Fruit fly (Drosophila melanogaster): ENCODE results near the gene CG34166.
"Not testable (repeated sequence)": the region's sequence is repeated elsewhere in the genome, so short reads cannot be mapped to it uniquely, and the experiment has no call there.

The CG34166 gene

DNA sequence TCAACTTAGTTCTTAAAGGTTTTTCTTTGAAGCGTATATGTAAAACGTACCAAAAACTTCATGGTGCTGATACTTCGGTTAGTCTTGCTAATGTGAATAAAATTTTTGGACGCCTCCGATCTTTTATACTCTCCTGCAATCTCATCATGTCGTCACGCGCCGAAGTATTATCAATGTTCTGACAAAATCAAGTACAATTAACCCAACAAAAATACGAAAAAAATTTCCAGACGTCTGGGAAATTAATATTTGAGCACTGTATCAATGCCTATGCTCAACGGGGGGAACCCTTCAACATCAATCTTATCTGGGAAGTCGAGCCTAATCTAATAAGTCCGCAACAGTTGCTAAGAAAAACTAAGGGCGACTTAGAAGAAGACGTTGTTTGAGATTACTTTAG lies 1.3 kb upstream of the CG34166 start, which contains the start of gene CG42586:
TSS of gene CG42586 (minus strand) at position 101 of the 400 bp plus-strand sequence.
- TF ChIP-seq psq, Myc, Sin3A (optimal IDR thresholded peaks at IDR 0.05): not testable (repeated sequence)

DNA sequence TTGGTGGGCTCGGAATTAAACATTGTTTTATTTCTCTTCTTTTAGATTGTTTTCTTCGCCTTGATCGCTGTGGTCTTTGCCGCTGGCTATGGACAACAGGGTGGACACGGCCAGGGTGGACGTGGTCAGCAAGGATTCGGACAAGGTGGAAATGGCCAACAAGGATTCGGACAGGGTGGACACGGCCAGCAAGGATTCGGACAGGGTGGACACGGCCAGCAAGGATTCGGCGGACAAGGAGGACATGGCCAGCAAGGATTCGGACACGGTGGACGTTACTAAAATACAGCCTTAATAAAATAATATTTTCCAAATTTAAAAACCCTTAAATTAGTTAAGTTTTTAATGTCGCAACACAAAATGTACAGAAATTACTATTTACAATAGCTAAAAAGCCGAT lies 344 bp downstream of the CG34166 start:
- TF ChIP-seq h (optimal IDR thresholded peaks at IDR 0.05) (no peak), insv (optimal IDR thresholded peaks at IDR 0.05) (no peak), psq (optimal IDR thresholded peaks at IDR 0.05) (no peak), Myc (optimal IDR thresholded peaks at IDR 0.05) (no peak), Sin3A (optimal IDR thresholded peaks at IDR 0.05) (no peak), ttk (optimal IDR thresholded peaks at IDR 0.05) (no peak)

- TF ChIP-seq h (optimal IDR thresholded peaks at IDR 0.05) (no peak), Sin3A (optimal IDR thresholded peaks at IDR 0.05) (no peak), ttk (optimal IDR thresholded peaks at IDR 0.05) (no peak), Myc (optimal IDR thresholded peaks at IDR 0.05) (no peak), psq (optimal IDR thresholded peaks at IDR 0.05) (no peak), insv (optimal IDR thresholded peaks at IDR 0.05) (no peak)
These were observed 1.1 kb downstream of the CG34166 start, which contains the start of gene CG42681 for dm6 chr2L:14744121-14744520. Gene CG42681 (plus strand): TSS chr2L:14744421.

DNA sequence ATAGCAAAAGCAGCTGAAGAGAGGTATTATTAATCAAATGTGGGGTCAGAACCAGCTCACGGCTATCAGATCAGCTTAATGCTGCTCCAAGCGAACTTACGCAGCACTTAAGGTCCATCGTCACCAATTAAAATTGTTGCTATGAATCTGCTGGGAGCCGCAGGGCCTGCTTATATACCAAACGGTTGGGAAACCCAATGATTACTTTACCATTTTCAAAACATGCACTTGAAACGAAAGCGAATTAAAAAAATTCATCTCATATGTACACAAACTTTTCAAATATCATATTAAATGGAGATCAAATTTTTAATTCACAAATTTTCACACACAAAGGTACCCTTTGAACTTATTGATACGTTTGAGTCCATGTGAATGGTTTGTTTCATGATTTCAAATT lies 2.1 kb downstream of the CG34166 start, which contains the start of gene CG42587:
TSS of gene CG42587 (minus strand) at position 143 of the 400 bp plus-strand sequence.
- TF ChIP-seq ttk (optimal IDR thresholded peaks at IDR 0.05) (no peak), Myc (optimal IDR thresholded peaks at IDR 0.05) (no peak), Sin3A (optimal IDR thresholded peaks at IDR 0.05) (no peak), psq (optimal IDR thresholded peaks at IDR 0.05) (no peak), h (optimal IDR thresholded peaks at IDR 0.05) (no peak), insv (optimal IDR thresholded peaks at IDR 0.05) (no peak)

DNA sequence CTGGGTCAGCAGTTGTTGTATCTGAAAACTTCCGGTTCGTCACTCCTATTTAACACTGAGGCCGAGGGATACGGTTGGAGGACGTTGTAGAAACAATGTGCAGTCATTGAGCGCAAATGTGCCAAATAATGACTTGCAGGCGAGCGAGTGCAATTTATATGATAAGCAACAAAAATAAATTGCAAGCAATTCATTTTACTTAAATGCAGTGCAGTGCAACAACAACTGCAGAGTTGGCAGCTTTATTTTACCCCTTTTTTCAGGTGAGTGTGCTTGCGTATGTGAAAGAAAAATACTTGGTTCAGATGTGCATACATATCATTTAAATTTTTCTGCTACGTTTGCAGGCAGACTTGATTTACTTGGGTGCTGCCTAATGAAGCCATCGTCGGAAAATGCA lies 3.1 kb downstream of the CG34166 start:
- TF ChIP-seq Sin3A (optimal IDR thresholded peaks at IDR 0.05) (no peak), insv (optimal IDR thresholded peaks at IDR 0.05) (no peak), Myc (optimal IDR thresholded peaks at IDR 0.05) (no peak), h (optimal IDR thresholded peaks at IDR 0.05) (no peak), psq (optimal IDR thresholded peaks at IDR 0.05) (no peak), ttk (optimal IDR thresholded peaks at IDR 0.05) (no peak)

DNA sequence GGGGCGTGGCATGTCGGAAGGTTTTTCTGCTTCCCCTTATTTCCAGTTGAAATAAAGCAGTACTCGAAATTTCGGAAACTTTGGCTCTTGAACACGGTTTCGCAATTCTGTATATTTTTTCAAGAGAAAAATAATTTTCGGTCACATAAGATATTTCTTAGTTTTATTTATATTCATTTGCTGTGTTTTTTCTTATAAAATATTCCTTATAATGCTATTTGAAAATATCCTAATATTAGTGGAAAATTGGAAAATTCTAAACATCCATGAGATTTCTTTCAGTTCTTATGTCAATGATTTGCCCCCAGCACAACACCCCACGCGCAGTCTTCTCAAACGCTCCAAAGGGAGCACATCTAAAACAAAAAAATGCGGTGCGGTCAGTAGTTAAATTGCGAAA lies 17.5 kb downstream of the CG34166 start, which contains the start of gene CG4691:
TSS of gene CG4691 (plus strand) at position 301 of the 400 bp plus-strand sequence.
- TF ChIP-seq Myc (optimal IDR thresholded peaks at IDR 0.05), result no peak
- TF ChIP-seq ttk (optimal IDR thresholded peaks at IDR 0.05), result no peak
- no peak for TF ChIP-seq psq (optimal IDR thresholded peaks at IDR 0.05)
- TF ChIP-seq h (optimal IDR thresholded peaks at IDR 0.05), result no peak
- no peak for TF ChIP-seq Sin3A (optimal IDR thresholded peaks at IDR 0.05)
- no peak for TF ChIP-seq insv (optimal IDR thresholded peaks at IDR 0.05)

DNA sequence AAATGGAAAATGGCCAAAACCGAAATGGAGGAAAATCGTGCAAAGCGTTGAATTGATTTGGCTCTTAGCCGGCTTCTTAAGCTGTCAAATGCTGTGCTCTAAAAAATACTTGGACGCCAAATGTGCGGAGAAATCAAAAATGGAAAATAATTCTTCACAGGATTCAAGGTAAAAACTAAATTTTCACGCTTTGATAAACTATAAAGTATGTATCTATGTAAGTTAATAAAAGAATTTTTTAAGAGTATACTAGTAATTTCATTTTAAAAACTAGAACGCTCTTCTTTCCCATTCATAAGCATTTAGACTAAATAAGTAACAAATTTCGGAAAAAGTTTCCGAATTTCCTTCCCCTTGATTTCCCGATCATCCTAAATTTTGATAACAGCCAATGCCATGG lies 19.5 kb downstream of the CG34166 start, which contains the start of gene CSN1a:
TSS of gene CSN1a (plus strand) at position 301 of the 400 bp plus-strand sequence.
- TF ChIP-seq Myc (optimal IDR thresholded peaks at IDR 0.05), result no peak
- no peak for TF ChIP-seq Sin3A (optimal IDR thresholded peaks at IDR 0.05)
- TF ChIP-seq ttk (optimal IDR thresholded peaks at IDR 0.05), result no peak
- no peak for TF ChIP-seq psq (optimal IDR thresholded peaks at IDR 0.05)

DNA sequence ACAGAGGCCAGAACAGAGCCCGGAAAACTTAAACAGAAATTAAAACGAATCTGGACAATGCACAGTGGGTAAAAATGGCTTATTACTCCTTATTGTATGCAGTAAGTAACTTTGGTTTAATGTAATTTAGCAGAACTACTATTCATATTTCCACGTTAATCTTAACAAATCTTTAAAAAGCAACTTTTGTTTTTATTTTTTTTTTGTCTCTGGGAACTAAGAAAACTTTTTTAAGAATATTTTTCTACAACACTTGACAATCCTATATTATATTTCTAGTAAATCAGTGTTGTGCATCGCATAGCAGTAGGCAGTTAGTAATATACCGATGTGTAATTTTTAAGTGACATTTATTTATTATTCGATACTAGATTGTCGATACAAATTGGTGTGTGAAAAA lies 22.6 kb downstream of the CG34166 start, which contains the start of gene CG4701:
TSS of gene CG4701 (plus strand) at position 301 of the 400 bp plus-strand sequence.
- TF ChIP-seq Myc (optimal IDR thresholded peaks at IDR 0.05) (no peak), Sin3A (optimal IDR thresholded peaks at IDR 0.05) (no peak), psq (optimal IDR thresholded peaks at IDR 0.05) (no peak), h (optimal IDR thresholded peaks at IDR 0.05) (no peak), insv (optimal IDR thresholded peaks at IDR 0.05) (no peak), ttk (optimal IDR thresholded peaks at IDR 0.05) (no peak)

dm6 chr2L:14774713-14775112 lies 31.7 kb downstream of the CG34166 start, which contains the start of gene CG4650:
Gene CG4650 (minus strand): TSS chr2L:14774981.
- no peak for TF ChIP-seq Myc (optimal IDR thresholded peaks at IDR 0.05)
- no peak for TF ChIP-seq h (optimal IDR thresholded peaks at IDR 0.05)

dm6 chr2L:14784498-14784897 lies 41.5 kb downstream of the CG34166 start, which contains the start of gene CG18636:
Gene CG18636 (minus strand): TSS chr2L:14784598.
- TF ChIP-seq insv (optimal IDR thresholded peaks at IDR 0.05) (no peak), ttk (optimal IDR thresholded peaks at IDR 0.05) (no peak), Myc (optimal IDR thresholded peaks at IDR 0.05) (no peak), psq (optimal IDR thresholded peaks at IDR 0.05) (no peak), Sin3A (optimal IDR thresholded peaks at IDR 0.05) (no peak), h (optimal IDR thresholded peaks at IDR 0.05) (no peak)

All from Kc167 (cell line).